Fruit fly (Drosophila melanogaster): Measurements from ENCODE around the gene CG13312.

Gene CG13312

dm6 chr3L:8852907-8853306, 45.9 kb upstream of the CG13312 start (continued):
- TF ChIP-seq Max (GFP tag; optimal IDR thresholded peaks at IDR 0.05) (no peak), CG9215 (GFP tag; IDR thresholded peaks at IDR 0.05) (peak; percentile 35; the same call in 1 of the 2 replicates), CG18764 (GFP tag; optimal IDR thresholded peaks at IDR 0.05) (no peak), tll (GFP tag; optimal IDR thresholded peaks at IDR 0.05) (no peak), sr (GFP tag; IDR thresholded peaks at IDR 0.05) (no peak), Blimp-1 (GFP tag; optimal IDR thresholded peaks at IDR 0.05) (no peak), lilli (GFP tag; optimal IDR thresholded peaks at IDR 0.05) (peak; percentile 9), BEAF-32 (GFP tag; optimal IDR thresholded peaks at IDR 0.05) (no peak), NC2α (GFP tag; optimal IDR thresholded peaks at IDR 0.05) (no peak), CG9817 (tag; optimal IDR thresholded peaks at IDR 0.05) (peak; percentile 27), fu2 (GFP tag; optimal IDR thresholded peaks at IDR 0.05) (no peak), YL-1 (GFP tag; optimal IDR thresholded peaks at IDR 0.05) (no peak), Atf6 (GFP tag; IDR thresholded peaks at IDR 0.05) (peak; percentile 54), Mrtf (GFP tag; IDR thresholded peaks at IDR 0.05) (no peak), aop (GFP tag; IDR thresholded peaks at IDR 0.05) (no peak), CG32767 (GFP tag; IDR thresholded peaks at IDR 0.05) (no peak), pfk (GFP tag; optimal IDR thresholded peaks at IDR 0.05) (no peak), Rx (GFP tag; IDR thresholded peaks at IDR 0.05) (0 out of 2 replicates have a peak, but pooled peaks have one; percentile 30), CG9437 (GFP tag; optimal IDR thresholded peaks at IDR 0.05) (no peak), esg (GFP tag; conservative IDR thresholded peaks at IDR 0.05) (0 out of 2 replicates have a peak, but pooled peaks have one; percentile 19), pros (GFP tag; optimal IDR thresholded peaks at IDR 0.05) (no peak), ewg (GFP tag; optimal IDR thresholded peaks at IDR 0.05) (peak; percentile 4), chinmo (GFP tag; IDR thresholded peaks at IDR 0.05; ENCODE audit: partially characterized antibody) (0 out of 4 replicates have a peak, but pooled peaks have one; percentile 21), Ssrp (tag; optimal IDR thresholded peaks at IDR 0.05) (peak; percentile 12), odd (GFP tag; optimal IDR thresholded peaks at IDR 0.05) (no peak), CG12942 (GFP tag; optimal IDR thresholded peaks at IDR 0.05) (peak; percentile 11), CG10267 (tag; optimal IDR thresholded peaks at IDR 0.05) (no peak), CG7928 (GFP tag; optimal IDR thresholded peaks at IDR 0.05) (no peak), gsb (GFP tag; IDR thresholded peaks at IDR 0.05) (no peak), Doc3 (GFP tag; IDR thresholded peaks at IDR 0.05; ENCODE audit: partially characterized antibody) (no peak), CG17186 (GFP tag; optimal IDR thresholded peaks at IDR 0.05) (no peak), rib (GFP tag; IDR thresholded peaks at IDR 0.05) (0 out of 2 replicates have a peak, but pooled peaks have one; percentile 31), D19A (tag; optimal IDR thresholded peaks at IDR 0.05) (no peak), fd3F (GFP tag; optimal IDR thresholded peaks at IDR 0.05) (no peak), inv (GFP tag; IDR thresholded peaks at IDR 0.05; ENCODE audit: partially characterized antibody) (no peak), Antp (GFP tag; optimal IDR thresholded peaks at IDR 0.05) (peak; percentile 53), Dad (GFP tag; optimal IDR thresholded peaks at IDR 0.05) (no peak), slp2 (GFP tag; optimal IDR thresholded peaks at IDR 0.05) (no peak), onecut (GFP tag; IDR thresholded peaks at IDR 0.05) (no peak), CG9876 (GFP tag; optimal IDR thresholded peaks at IDR 0.05) (peak; percentile 14), bbx (GFP tag; IDR thresholded peaks at IDR 0.05; ENCODE audit: partially characterized antibody) (no peak), CG11247 (GFP tag; IDR thresholded peaks at IDR 0.05) (no peak), CoRest (tag; optimal IDR thresholded peaks at IDR 0.05) (peak; percentile 12), fd96Cb (tag; optimal IDR thresholded peaks at IDR 0.05) (peak; percentile 8), Jarid2 (GFP tag; optimal IDR thresholded peaks at IDR 0.05) (no peak), GATAe (GFP tag; conservative IDR thresholded peaks at IDR 0.05) (no peak), cg (GFP tag; optimal IDR thresholded peaks at IDR 0.05) (no peak), Ets65A (GFP tag) (peak; percentile 96), twi (tag; optimal IDR thresholded peaks at IDR 0.05) (no peak), tio (GFP tag; optimal IDR thresholded peaks at IDR 0.05) (no peak), CG15011 (GFP tag; optimal IDR thresholded peaks at IDR 0.05) (no peak)
